Fruit fly (Drosophila melanogaster) whole organism, pupa: Measurements from ENCODE around the gene CG34302.

Source experiments
- CG10348 ChIP-seq: fragments of 200-800 bp; sonication (Bioruptor generic); IDR thresholded peaks from 2 replicates; pipeline ENCODE4 v1.3.6; 2022; ENCODE audit warnings: missing biosample characterization, missing genetic modification characterization
- CG12605 ChIP-seq: fragments of 200-800 bp; sonication (Bioruptor generic); IDR thresholded peaks from 2 replicates; pipeline ENCODE4 v1.3.6; 2022; ENCODE audit warnings: missing biosample characterization, missing genetic modification characterization
- CG34367 ChIP-seq: fragments of 200-800 bp; sonication (Bioruptor generic); optimal IDR thresholded peaks from 2 replicates; lab custom pipeline; 2018; ENCODE audit warnings: missing biosample characterization, mild to moderate bottlenecking, missing genetic modification characterization
- CG8301 ChIP-seq: fragments of 200-800 bp; sonication (Bioruptor generic); optimal IDR thresholded peaks from 2 replicates; lab custom pipeline; 2018; ENCODE audit warnings: missing biosample characterization, mild to moderate bottlenecking, missing genetic modification characterization
- D1 ChIP-seq: fragments of 200-800 bp; sonication (Bioruptor generic); optimal IDR thresholded peaks from 2 replicates; lab custom pipeline; 2018; ENCODE audit warnings: missing biosample characterization, mild to moderate bottlenecking, missing genetic modification characterization, moderate library complexity
- EcR ChIP-seq: fragments of 200-800 bp; sonication (Bioruptor generic); optimal IDR thresholded peaks from 3 replicates; lab custom pipeline; 2019; ENCODE audit warnings: missing biosample characterization, missing genetic modification characterization, mild to moderate bottlenecking, moderate library complexity, missing genetic modification reagents
- Pif1B ChIP-seq: fragments of 200-800 bp; sonication (Bioruptor generic); optimal IDR thresholded peaks from 3 replicates; lab custom pipeline; 2016; ENCODE audit warnings: missing biosample characterization, missing genetic modification characterization
- Snoo ChIP-seq: fragments of 200-800 bp; sonication (Bioruptor generic); optimal IDR thresholded peaks from 3 replicates; lab custom pipeline; 2017; ENCODE audit warnings: missing biosample characterization, mild to moderate bottlenecking, missing genetic modification characterization, inconsistent platforms
- fd96Ca ChIP-seq: fragments of 200-800 bp; sonication (Bioruptor generic); IDR thresholded peaks from 3 replicates; pipeline ENCODE4 v1.3.6; 2022; ENCODE audit warnings: missing biosample characterization, missing genetic modification characterization
- gl ChIP-seq: fragments of 200-800 bp; sonication (Bioruptor generic); optimal IDR thresholded peaks from 2 replicates; lab custom pipeline; 2018; ENCODE audit warnings: missing biosample characterization, mild to moderate bottlenecking, missing genetic modification characterization
- rn ChIP-seq: fragments of 200-800 bp; sonication (Bioruptor generic); IDR thresholded peaks from 2 replicates; pipeline ENCODE4 v1.3.6; 2022; ENCODE audit warnings: missing biosample characterization, missing genetic modification characterization

dm6 chr3R:9868538-9869398 is 45.1 kb upstream of the CG34302 start:
- no peak for TF ChIP-seq CG12605 (GFP tag; lab: Robert Waterston, UW)
- no peak for TF ChIP-seq rn (GFP tag; lab: Robert Waterston, UW)
- TF ChIP-seq gl (tag; lab: Kevin White, UChicago): no peak
- TF ChIP-seq CG34367 (tag; lab: Kevin White, UChicago): no peak
- peak; percentile 12 for TF ChIP-seq CG8301
- TF ChIP-seq EcR (GFP tag; lab: Kevin White, UChicago): no peak
- TF ChIP-seq D1 (tag; lab: Kevin White, UChicago): peak; percentile 30
- TF ChIP-seq CG10348 (GFP tag; lab: Robert Waterston, UW): no peak
- TF ChIP-seq Snoo (tag; lab: Kevin White, UChicago): no peak
- no peak for TF ChIP-seq Pif1B (GFP tag; lab: Kevin White, UChicago)
- TF ChIP-seq fd96Ca (GFP tag; lab: Robert Waterston, UW): no peak
